Fruit fly (Drosophila melanogaster) whole organism, embryonic: ENCODE measurements around the gene CG31141.

ENCODE experiments used
- Aef1 ChIP-seq: fragments of 200-800 bp; sonication (Bioruptor generic); IDR thresholded peaks from 3 replicates; pipeline ENCODE4 v1.3.6; 2022; ENCODE audit warnings: missing biosample characterization, missing genetic modification characterization
- CG12659 ChIP-seq: fragments of 200-800 bp; sonication (Bioruptor generic); optimal IDR thresholded peaks from 3 replicates; lab custom pipeline; 2017; ENCODE audit warnings: mild to moderate bottlenecking, missing biosample characterization, missing genetic modification reagents, missing genetic modification characterization
- CG16779 ChIP-seq: fragments of 200-800 bp; sonication (Bioruptor generic); IDR thresholded peaks from 2 replicates; pipeline ENCODE4 v1.3.6; 2022; ENCODE audit warnings: missing biosample characterization, missing genetic modification characterization
- CG16815 ChIP-seq: fragments of 200-800 bp; sonication (Bioruptor generic); optimal IDR thresholded peaks from 3 replicates; lab custom pipeline; 2017; ENCODE audit warnings: missing biosample characterization, mild to moderate bottlenecking, missing genetic modification characterization
- CG16863 ChIP-seq: fragments of 200-800 bp; sonication (Bioruptor generic); optimal IDR thresholded peaks from 3 replicates; lab custom pipeline; 2016; ENCODE audit warnings: missing biosample characterization, missing genetic modification characterization
- CG18011 ChIP-seq: fragments of 200-800 bp; sonication (Bioruptor generic); optimal IDR thresholded peaks from 2 replicates; lab custom pipeline; 2017; ENCODE audit warnings: missing biosample characterization, missing genetic modification characterization, mild to moderate bottlenecking, moderate library complexity, missing genotype
- CG2875 ChIP-seq: fragments of 200-800 bp; sonication (Bioruptor generic); optimal IDR thresholded peaks from 2 replicates; lab custom pipeline; 2017; ENCODE audit warnings: missing biosample characterization, mild to moderate bottlenecking, missing genetic modification characterization, missing genetic modification reagents
- CG31441 ChIP-seq: fragments of 200-800 bp; sonication (Bioruptor generic); IDR thresholded peaks from 2 replicates; pipeline ENCODE4 v1.3.6; 2022; ENCODE audit warnings: missing biosample characterization, missing genetic modification characterization
- CG32772 ChIP-seq: fragments of 200-800 bp; sonication (Bioruptor generic); IDR thresholded peaks from 2 replicates; pipeline ENCODE4 v1.3.6; 2022; ENCODE audit warnings: missing biosample characterization, missing genetic modification characterization
- CG34376 ChIP-seq: fragments of 200-800 bp; sonication (Bioruptor generic); optimal IDR thresholded peaks from 2 replicates; lab custom pipeline; 2018; ENCODE audit warnings: missing biosample characterization, mild to moderate bottlenecking, missing genetic modification characterization
- CG4424 ChIP-seq: fragments of 200-800 bp; sonication (Bioruptor generic); optimal IDR thresholded peaks from 3 replicates; lab custom pipeline; 2016; ENCODE audit warnings: missing biosample characterization, missing genetic modification characterization
- CG6683 ChIP-seq: fragments of 200-800 bp; sonication (Bioruptor generic); optimal IDR thresholded peaks from 2 replicates; lab custom pipeline; 2017; ENCODE audit warnings: missing biosample characterization, mild to moderate bottlenecking, missing genetic modification characterization, missing genetic modification reagents
- CG6791 ChIP-seq: fragments of 200-800 bp; sonication (Bioruptor generic); IDR thresholded peaks from 3 replicates; pipeline ENCODE4 v1.3.6; 2022; ENCODE audit warnings: missing biosample characterization, missing genetic modification characterization; ENCODE audit not compliant: partially characterized antibody
- CG7271 ChIP-seq: fragments of 200-800 bp; sonication (Bioruptor generic); optimal IDR thresholded peaks from 2 replicates; lab custom pipeline; 2018; ENCODE audit warnings: missing biosample characterization, mild to moderate bottlenecking, missing genetic modification characterization, moderate library complexity
- CG7556 ChIP-seq: fragments of 200-800 bp; sonication (Bioruptor generic); optimal IDR thresholded peaks from 2 replicates; lab custom pipeline; 2017; ENCODE audit warnings: missing biosample characterization, mild to moderate bottlenecking, missing genetic modification characterization
- CG7987 ChIP-seq: fragments of 200-800 bp; sonication (Bioruptor generic); optimal IDR thresholded peaks from 2 replicates; lab custom pipeline; 2018; ENCODE audit warnings: missing biosample characterization, mild to moderate bottlenecking, missing genetic modification characterization, moderate library complexity
- CG8089 ChIP-seq: fragments of 200-800 bp; sonication (Bioruptor generic); optimal IDR thresholded peaks from 3 replicates; lab custom pipeline; 2016; ENCODE audit warnings: missing biosample characterization, missing genetic modification characterization
- CG8478 ChIP-seq: fragments of >200 bp; optimal IDR thresholded peaks from 2 replicates; lab custom pipeline; 2018
- CG8924 ChIP-seq: fragments of 200-800 bp; optimal IDR thresholded peaks from 3 replicates; lab custom pipeline; 2019; ENCODE audit warnings: missing biosample characterization, mild to moderate bottlenecking, missing genetic modification characterization, moderate library complexity
- CG8944 ChIP-seq: fragments of 200-800 bp; sonication (Bioruptor generic); optimal IDR thresholded peaks from 3 replicates; lab custom pipeline; 2016; ENCODE audit warnings: missing biosample characterization, missing genetic modification characterization
- CG9437 ChIP-seq: fragments of 200-800 bp; sonication (Bioruptor generic); optimal IDR thresholded peaks from 2 replicates; lab custom pipeline; 2018; ENCODE audit warnings: missing biosample characterization, mild to moderate bottlenecking, missing genetic modification characterization
- Camta ChIP-seq: fragments of 200-800 bp; sonication (Bioruptor generic); optimal IDR thresholded peaks from 2 replicates; lab custom pipeline; 2016; ENCODE audit warnings: missing biosample characterization, missing genetic modification characterization
- CrebB ChIP-seq: fragments of 200-800 bp; sonication (Bioruptor generic); optimal IDR thresholded peaks from 3 replicates; lab custom pipeline; 2018; ENCODE audit warnings: missing biosample characterization, mild to moderate bottlenecking, missing genetic modification characterization
- Dad ChIP-seq: fragments of 200-800 bp; sonication (Bioruptor generic); optimal IDR thresholded peaks from 3 replicates; lab custom pipeline; 2016; ENCODE audit warnings: missing biosample characterization, missing genetic modification characterization
- Dip3 ChIP-seq: fragments of 200-800 bp; sonication (Bioruptor generic); optimal IDR thresholded peaks from 3 replicates; lab custom pipeline; 2016; ENCODE audit warnings: missing biosample characterization, missing genetic modification characterization
- Doc2 ChIP-seq: fragments of 200-800 bp; sonication (Bioruptor generic); IDR thresholded peaks from 2 replicates; pipeline ENCODE4 v1.3.6; 2022; ENCODE audit warnings: missing biosample characterization, missing genetic modification characterization
- HmgZ ChIP-seq: fragments of 200-800 bp; sonication (Bioruptor generic); optimal IDR thresholded peaks from 2 replicates; lab custom pipeline; 2018; ENCODE audit warnings: missing biosample characterization, mild to moderate bottlenecking, missing genetic modification characterization
- Hsf ChIP-seq: fragments of 200-800 bp; sonication (Bioruptor generic); optimal IDR thresholded peaks from 3 replicates; lab custom pipeline; 2016; ENCODE audit warnings: missing biosample characterization, missing genetic modification characterization
- Lpt ChIP-seq: fragments of >200 bp; optimal IDR thresholded peaks from 2 replicates; lab custom pipeline; 2018; ENCODE audit warnings: missing biosample characterization, missing genetic modification characterization
- Max ChIP-seq: fragments of 200-800 bp; sonication (Bioruptor generic); optimal IDR thresholded peaks from 2 replicates; lab custom pipeline; 2016; ENCODE audit warnings: missing biosample characterization, mild to moderate bottlenecking, missing genetic modification characterization
- NC2β ChIP-seq: fragments of 200-800 bp; sonication (Bioruptor generic); optimal IDR thresholded peaks from 2 replicates; lab custom pipeline; 2016; ENCODE audit warnings: missing biosample characterization, missing genetic modification characterization
- Pdp1 ChIP-seq, 2 experiments: fragments of 200-800 bp; sonication (Bioruptor generic); optimal IDR thresholded peaks; 3 replicates each; lab custom pipeline; 2016; ENCODE audit warnings: missing biosample characterization in 2 of 2, missing genetic modification characterization in 2 of 2, mild to moderate bottlenecking in 1 of 2, moderate library complexity in 1 of 2
- Sin3A ChIP-seq: fragments of >200 bp; optimal IDR thresholded peaks from 2 replicates; lab custom pipeline; 2018
- TFAM ChIP-seq: fragments of 200-800 bp; sonication (Bioruptor generic); optimal IDR thresholded peaks from 2 replicates; lab custom pipeline; 2017; ENCODE audit warnings: missing biosample characterization, missing genetic modification characterization, inconsistent platforms
- ci ChIP-seq: fragments of 200-800 bp; sonication (Bioruptor generic); IDR thresholded peaks from 3 replicates; pipeline ENCODE4 v1.3.6; 2022; ENCODE audit warnings: missing biosample characterization, missing genetic modification characterization
- croc ChIP-seq: fragments of 200-800 bp; sonication (Bioruptor generic); conservative IDR thresholded peaks from 3 replicates; pipeline ENCODE4 v1.3.6; 2022; ENCODE audit warnings: missing biosample characterization, missing genetic modification characterization
- ewg ChIP-seq: fragments of 200-800 bp; sonication (Bioruptor generic); optimal IDR thresholded peaks from 3 replicates; lab custom pipeline; 2017; ENCODE audit warnings: mild to moderate bottlenecking, missing biosample characterization, missing genetic modification reagents, missing genetic modification characterization
- exex ChIP-seq: fragments of 200-800 bp; sonication (Bioruptor generic); optimal IDR thresholded peaks from 4 replicates; lab custom pipeline; 2018; ENCODE audit warnings: missing biosample characterization, mild to moderate bottlenecking, missing genetic modification characterization, moderate library complexity
- fd64A ChIP-seq: fragments of 200-800 bp; sonication (Bioruptor generic); optimal IDR thresholded peaks from 3 replicates; lab custom pipeline; 2018; ENCODE audit warnings: missing biosample characterization, mild to moderate bottlenecking, missing genetic modification characterization
- gem ChIP-seq: fragments of 200-800 bp; sonication (Bioruptor generic); optimal IDR thresholded peaks from 2 replicates; lab custom pipeline; 2019; ENCODE audit warnings: missing biosample characterization, mild to moderate bottlenecking, missing genetic modification characterization, moderate library complexity
- h ChIP-seq: fragments of >200 bp; optimal IDR thresholded peaks from 2 replicates; lab custom pipeline; 2017
- insv ChIP-seq, 2 experiments: fragments of 200-800 bp; sonication (Bioruptor generic); optimal IDR thresholded peaks; 3 replicates each; lab custom pipeline; 2016 to 2018; ENCODE audit warnings: missing biosample characterization in 2 of 2, missing genetic modification characterization in 2 of 2
- lab ChIP-seq: fragments of 200-800 bp; sonication (Bioruptor generic); optimal IDR thresholded peaks from 3 replicates; lab custom pipeline; 2017; ENCODE audit warnings: missing biosample characterization, missing genetic modification characterization, mild to moderate bottlenecking, moderate library complexity, missing genetic modification reagents
- luna ChIP-seq: fragments of 200-800 bp; sonication (Bioruptor generic); optimal IDR thresholded peaks from 2 replicates; lab custom pipeline; 2016; ENCODE audit warnings: missing biosample characterization, missing genetic modification characterization
- pho ChIP-seq: fragments of 200-800 bp; sonication (Bioruptor generic); optimal IDR thresholded peaks from 2 replicates; lab custom pipeline; 2016; ENCODE audit warnings: missing biosample characterization, missing genetic modification characterization
- prd ChIP-seq, 3 experiments: fragments of >200 bp in 2 of 3; fragments of 200-800 bp in 1 of 3; sonication (Bioruptor generic) in 1 of 3; optimal IDR thresholded peaks in 2 of 3; IDR thresholded peaks in 1 of 3; 2 replicates in 2 of 3; 3 replicates in 1 of 3; pipeline versions ENCODE4 v1.3.6 to Lab custom; 2017 to 2022; ENCODE audit warnings: missing biosample characterization in 1 of 3, missing genetic modification characterization in 1 of 3
- run ChIP-seq: fragments of 200-800 bp; sonication (Bioruptor generic); optimal IDR thresholded peaks from 3 replicates; lab custom pipeline; 2018; ENCODE audit warnings: missing biosample characterization, mild to moderate bottlenecking, missing genetic modification characterization
- sens ChIP-seq: fragments of 200-800 bp; sonication (Bioruptor generic); peaks from one replicate; lab custom pipeline; 2016; ENCODE audit warnings: missing biosample characterization, missing genetic modification characterization
- sob ChIP-seq: fragments of 200-800 bp; sonication (Bioruptor generic); IDR thresholded peaks from 2 replicates; pipeline ENCODE4 v1.3.6; 2022; ENCODE audit warnings: missing biosample characterization, missing genetic modification characterization
- tup ChIP-seq: fragments of 200-800 bp; sonication (Bioruptor generic); optimal IDR thresholded peaks from 2 replicates; lab custom pipeline; 2016; ENCODE audit warnings: missing biosample characterization, mild to moderate bottlenecking, missing genetic modification characterization, moderate library complexity
- vnd ChIP-seq: fragments of 200-800 bp; sonication (Bioruptor generic); IDR thresholded peaks from 3 replicates; pipeline ENCODE4 v1.3.6; 2022; ENCODE audit warnings: missing biosample characterization, missing genetic modification characterization; ENCODE audit not compliant: partially characterized antibody

The CG31141 gene

dm6 chr3R:23931095-23931728, 8.1 kb downstream of the CG31141 start, which contains the start of the genes Rpt2 and CG13599 (continued):
- TF ChIP-seq insv (GFP tag; optimal IDR thresholded peaks at IDR 0.05; lab: Kevin White, UChicago) = no peak
- TF ChIP-seq CG16815 (GFP tag; lab: Kevin White, UChicago) = no peak
- TF ChIP-seq fd64A (GFP tag; lab: Kevin White, UChicago) = no peak
- TF ChIP-seq CG7987 (GFP tag; lab: Kevin White, UChicago) = no peak
- TF ChIP-seq Max (GFP tag; lab: Kevin White, UChicago) = peak; percentile 32
- no peak for TF ChIP-seq Aef1 (GFP tag; lab: Robert Waterston, UW)
- no peak for TF ChIP-seq Dad (GFP tag; lab: Kevin White, UChicago)
- no peak for TF ChIP-seq CG6683 (GFP tag; lab: Kevin White, UChicago)
- no peak for TF ChIP-seq CG8089 (GFP tag; lab: Kevin White, UChicago)
- no peak for TF ChIP-seq pho (GFP tag; lab: Kevin White, UChicago)
- TF ChIP-seq CG7271 (tag; lab: Kevin White, UChicago) = no peak
- no peak for TF ChIP-seq CrebB (tag; lab: Kevin White, UChicago)
- no peak for TF ChIP-seq ci
- TF ChIP-seq exex (tag; lab: Kevin White, UChicago) = peak; percentile 6
- no peak for TF ChIP-seq croc (GFP tag; lab: Robert Waterston, UW)
- TF ChIP-seq CG16863 (GFP tag; lab: Kevin White, UChicago) = no peak
- no peak for TF ChIP-seq TFAM (GFP tag; lab: Kevin White, UChicago)
- TF ChIP-seq CG9437 (GFP tag; lab: Kevin White, UChicago) = no peak
- 0 out of 3 replicates have a peak, but pooled peaks have one; percentile 44 for TF ChIP-seq vnd (GFP tag; lab: Robert Waterston, UW)
- TF ChIP-seq sob (GFP tag; lab: Robert Waterston, UW) = no peak
- TF ChIP-seq CG7556 (GFP tag; lab: Kevin White, UChicago) = no peak
- no peak for TF ChIP-seq prd (optimal IDR thresholded peaks at IDR 0.05; lab: Kevin White, UChicago)
- TF ChIP-seq prd (GFP tag; IDR thresholded peaks at IDR 0.05; lab: Robert Waterston, UW) = no peak
- TF ChIP-seq CG34376 (GFP tag; lab: Kevin White, UChicago) = peak; percentile 9
- TF ChIP-seq CG8944 (GFP tag; lab: Kevin White, UChicago) = no peak
- TF ChIP-seq lab (GFP tag; lab: Kevin White, UChicago) = no peak
- TF ChIP-seq gem (tag; lab: Kevin White, UChicago) = peak; percentile 43
- TF ChIP-seq luna (GFP tag; lab: Kevin White, UChicago) = no peak
- TF ChIP-seq Camta (GFP tag; lab: Kevin White, UChicago) = peak; percentile 15
- peak; percentile 66 for TF ChIP-seq Sin3A (lab: Kevin White, UChicago)
- peak; percentile 12 for TF ChIP-seq sens (GFP tag; lab: Kevin White, UChicago)
- TF ChIP-seq ewg (GFP tag; lab: Kevin White, UChicago) = no peak
- no peak for TF ChIP-seq CG18011 (GFP tag; lab: Kevin White, UChicago)
- TF ChIP-seq tup (GFP tag; lab: Kevin White, UChicago) = no peak
- TF ChIP-seq CG32772 (GFP tag; lab: Robert Waterston, UW) = no peak
- TF ChIP-seq Doc2 = no peak
- peak; percentile 69 for TF ChIP-seq HmgZ (tag; lab: Kevin White, UChicago)
- TF ChIP-seq run = no peak
- no peak for TF ChIP-seq Lpt (GFP tag; lab: Kevin White, UChicago)
- TF ChIP-seq CG31441 (GFP tag; lab: Robert Waterston, UW) = peak; percentile 78
- TF ChIP-seq NC2β (GFP tag; lab: Kevin White, UChicago) = peak; percentile 14
- TF ChIP-seq CG8478 = no peak
- TF ChIP-seq Dip3 = no peak
- TF ChIP-seq h (lab: Kevin White, UChicago) = no peak
- TF ChIP-seq CG4424 = no peak
- TF ChIP-seq CG2875 = no peak
- TF ChIP-seq Hsf (GFP tag; lab: Kevin White, UChicago) = peak; percentile 28
- peak; percentile 70 for TF ChIP-seq CG12659 (GFP tag; lab: Kevin White, UChicago)
- TF ChIP-seq Pdp1 (GFP tag; optimal IDR thresholded peaks at IDR 0.05; lab: Kevin White, UChicago) = peak in 1 of 2 experiments; percentile 13
- TF ChIP-seq CG8924 (tag; lab: Kevin White, UChicago) = peak; percentile 26
- TF ChIP-seq CG16779 (GFP tag; lab: Robert Waterston, UW) = no peak
- no peak for TF ChIP-seq CG6791
